Worm (Caenorhabditis elegans): ENCODE measurements around the gene dnj-8.
A peak's percentile ranks its signal among the peaks of the same experiment; 100 is the strongest.

ce11 chrII:6628397-6628796, 30.5 kb upstream of the dnj-8 start:
- TF ChIP-seq zag-1 (tag; optimal IDR thresholded peaks at IDR 0.05) (no peak), daf-19 (GFP tag; conservative IDR thresholded peaks at IDR 0.05) (no peak), pha-4 (GFP tag; IDR thresholded peaks at IDR 0.05) (no peak), pha-4 (tag; optimal IDR thresholded peaks at IDR 0.05) (no peak), nhr-237 (tag; optimal IDR thresholded peaks at IDR 0.05) (no peak), php-3 (GFP tag; IDR thresholded peaks at IDR 0.05) (0 out of 2 replicates have a peak, but pooled peaks have one; percentile 25), nhr-11 (tag; optimal IDR thresholded peaks at IDR 0.05) (no peak), nhr-42 (GFP tag; IDR thresholded peaks at IDR 0.05) (no peak), ama-1 (optimal IDR thresholded peaks at IDR 0.05) (no peak), D1046.2 (GFP tag; IDR thresholded peaks at IDR 0.05) (no peak), daf-8 (GFP tag; IDR thresholded peaks at IDR 0.05) (no peak), hlh-30 (tag; optimal IDR thresholded peaks at IDR 0.05; ENCODE audit: insufficient read depth) (no peak), zfp-2 (tag; optimal IDR thresholded peaks at IDR 0.05) (no peak), dmd-9 (GFP tag; IDR thresholded peaks at IDR 0.05) (no peak), mdl-1 (tag; optimal IDR thresholded peaks at IDR 0.05) (no peak)
